Fruit fly (Drosophila melanogaster) whole organism: ENCODE measurements around the gene CG5162.

Experiments used
- CG8478 ChIP-seq: fragments of >200 bp; optimal IDR thresholded peaks from 2 replicates; lab custom pipeline; 2018; ENCODE audit warnings: inconsistent platforms
- Dll ChIP-seq: fragments of >200 bp; optimal IDR thresholded peaks from 2 replicates; lab custom pipeline; 2017
- EcR ChIP-seq, 2 experiments: fragments of >200 bp; optimal IDR thresholded peaks; 2 replicates each; lab custom pipeline; 2017; ENCODE audit warnings: missing biosample characterization in 2 of 2, missing genetic modification characterization in 2 of 2, missing genetic modification reagents in 2 of 2
- pan ChIP-seq: fragments of >200 bp; optimal IDR thresholded peaks from 2 replicates; lab custom pipeline; 2017
- psq ChIP-seq: fragments of >200 bp; optimal IDR thresholded peaks from 2 replicates; lab custom pipeline; 2017
- usp ChIP-seq: fragments of >200 bp; optimal IDR thresholded peaks from 2 replicates; lab custom pipeline; 2017; ENCODE audit warnings: missing biosample characterization, missing genetic modification characterization, mixed read lengths

CG5162 gene

DNA sequence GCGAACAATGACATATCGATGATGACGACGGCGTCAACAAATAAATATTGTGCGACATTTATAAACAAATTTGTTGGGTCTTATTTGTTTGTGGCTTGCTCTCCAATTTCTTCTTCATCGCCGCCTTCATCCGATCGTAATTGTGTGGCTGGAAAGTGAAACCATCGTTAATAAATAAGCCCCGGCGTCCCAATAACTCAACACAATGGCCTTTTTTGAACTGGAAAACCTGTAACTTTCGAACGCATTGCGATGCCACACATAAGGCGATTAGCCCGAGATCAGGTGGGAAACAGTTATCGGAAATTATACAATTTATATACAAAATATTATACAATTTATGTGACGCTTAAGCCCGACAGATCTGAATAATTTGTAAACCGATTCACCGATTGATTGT is 21.4 kb downstream of the CG5162 start:
- no peak for TF ChIP-seq pan (lab: Kevin White, UChicago)

DNA sequence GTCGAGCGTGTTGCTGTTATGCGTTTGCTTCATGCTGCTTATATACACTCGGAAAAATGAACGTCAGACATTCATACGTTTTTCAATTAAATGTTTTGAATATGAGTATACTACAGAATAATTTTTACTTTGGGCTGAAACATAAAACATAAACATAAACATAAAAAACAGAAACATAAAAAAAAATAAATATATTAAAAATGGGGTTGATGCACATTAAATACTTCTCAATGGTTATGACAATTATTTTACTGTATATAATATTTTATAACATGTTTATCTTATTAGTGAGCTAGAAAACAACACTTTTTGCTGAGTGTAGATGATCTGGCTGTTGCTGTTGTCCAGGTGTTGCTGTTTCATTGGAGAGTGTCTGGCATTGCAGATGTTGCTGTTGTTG is 22.3 kb downstream of the CG5162 start:
- TF ChIP-seq Dll (lab: Kevin White, UChicago), result no peak

DNA sequence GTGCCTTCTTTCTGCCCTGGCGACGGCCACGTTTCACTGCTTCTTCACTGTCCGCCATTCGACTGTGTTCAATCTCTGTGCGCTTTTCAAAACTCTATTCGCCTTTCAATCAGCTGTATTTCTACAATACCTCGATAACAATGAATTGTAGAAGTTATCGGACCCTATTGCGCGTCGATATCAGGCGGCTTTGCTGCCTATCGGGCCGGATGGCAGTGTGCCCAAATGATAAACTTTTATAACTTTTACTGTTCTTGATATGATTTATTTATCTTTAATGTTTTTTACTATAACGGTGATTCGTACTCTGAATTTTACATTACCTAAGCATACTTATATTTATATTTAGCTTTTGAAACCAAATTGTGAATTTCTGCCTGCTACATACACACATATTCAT is 29.8 kb downstream of the CG5162 start, which contains the start of gene CG8915:
TSS of gene CG8915 (minus strand) at position 148 of the 400 bp plus-strand sequence.
- TF ChIP-seq psq (lab: Kevin White, UChicago), result no peak
- no peak for TF ChIP-seq CG8478
- TF ChIP-seq usp (GFP tag; lab: Kevin White, UChicago), result no peak
- TF ChIP-seq Dll (lab: Kevin White, UChicago), result no peak

DNA sequence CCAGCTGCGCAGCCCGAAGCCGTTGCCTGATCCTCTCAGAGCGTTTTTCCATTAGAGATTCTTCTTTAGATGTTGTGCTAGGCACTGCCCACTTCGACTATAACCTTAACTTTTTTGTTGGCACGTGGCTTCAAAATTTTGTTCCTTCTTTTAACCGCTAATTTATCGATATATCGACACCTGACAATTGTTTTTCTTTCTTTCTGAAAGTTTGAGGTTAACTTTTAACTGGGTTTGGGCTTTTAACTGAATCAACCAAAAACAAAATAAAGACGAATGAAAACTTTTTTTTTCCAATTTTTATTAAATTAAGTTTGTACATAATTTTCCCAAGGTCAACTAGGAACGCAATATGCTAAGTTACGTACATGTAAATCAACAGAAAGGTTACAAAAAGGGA is 31.8 kb downstream of the CG5162 start, which contains the start of gene CG42854:
TSS of gene CG42854 (minus strand) at position 101 of the 400 bp plus-strand sequence.
- TF ChIP-seq Dll (lab: Kevin White, UChicago), result no peak

DNA sequence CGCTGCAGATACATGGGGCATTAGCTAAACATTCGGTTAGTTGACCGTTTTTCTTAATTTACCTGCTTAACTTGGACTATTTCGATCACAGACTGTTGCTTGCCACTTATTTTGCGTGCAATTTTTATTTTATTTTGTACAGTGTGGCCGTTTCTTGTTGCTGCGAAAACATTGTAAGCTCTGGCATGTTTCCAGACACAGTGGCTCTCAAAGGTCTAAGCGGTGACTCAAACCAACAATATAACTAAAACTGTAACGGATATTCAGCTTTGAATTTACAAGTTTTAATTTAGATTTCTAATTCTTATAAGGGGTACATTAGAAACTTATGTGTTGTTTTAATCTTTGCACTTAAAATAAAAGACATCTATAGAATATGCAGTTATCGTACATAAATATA is 34.2 kb downstream of the CG5162 start, which contains the start of gene CG8675:
TSS of gene CG8675 (minus strand) at position 177 of the 400 bp plus-strand sequence.
- TF ChIP-seq pan (lab: Kevin White, UChicago), result no peak
- no peak for TF ChIP-seq Dll (lab: Kevin White, UChicago)
- no peak for TF ChIP-seq CG8478
- no peak for TF ChIP-seq usp (GFP tag; lab: Kevin White, UChicago)
- TF ChIP-seq psq (lab: Kevin White, UChicago), result no peak
- TF ChIP-seq EcR (GFP tag; optimal IDR thresholded peaks at IDR 0.05; lab: Kevin White, UChicago), result no peak

DNA sequence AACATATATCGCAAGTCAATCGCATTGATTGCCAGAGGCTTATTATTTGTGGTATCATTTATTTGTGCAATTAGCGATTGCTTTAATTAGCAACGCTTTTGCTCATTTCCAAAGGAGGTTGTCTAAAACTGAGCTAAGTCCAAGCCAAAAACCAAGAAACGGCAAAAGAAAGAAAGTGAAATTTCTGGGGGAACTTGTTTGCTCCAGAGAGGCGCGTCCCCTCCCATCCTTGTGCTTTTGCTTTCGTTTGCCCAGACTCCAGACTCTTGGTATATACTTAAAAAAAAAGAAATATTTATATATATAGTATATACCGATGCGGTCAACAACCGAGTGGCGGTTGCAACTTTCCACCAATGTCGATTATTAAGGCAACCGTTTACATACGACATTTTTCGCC is 39.0 kb downstream of the CG5162 start:
- TF ChIP-seq usp (GFP tag; lab: Kevin White, UChicago), result no peak
- no peak for TF ChIP-seq psq (lab: Kevin White, UChicago)
- no peak for TF ChIP-seq EcR (GFP tag; optimal IDR thresholded peaks at IDR 0.05; lab: Kevin White, UChicago)
- TF ChIP-seq pan (lab: Kevin White, UChicago), result no peak
- no peak for TF ChIP-seq CG8478
- no peak for TF ChIP-seq Dll (lab: Kevin White, UChicago)

DNA sequence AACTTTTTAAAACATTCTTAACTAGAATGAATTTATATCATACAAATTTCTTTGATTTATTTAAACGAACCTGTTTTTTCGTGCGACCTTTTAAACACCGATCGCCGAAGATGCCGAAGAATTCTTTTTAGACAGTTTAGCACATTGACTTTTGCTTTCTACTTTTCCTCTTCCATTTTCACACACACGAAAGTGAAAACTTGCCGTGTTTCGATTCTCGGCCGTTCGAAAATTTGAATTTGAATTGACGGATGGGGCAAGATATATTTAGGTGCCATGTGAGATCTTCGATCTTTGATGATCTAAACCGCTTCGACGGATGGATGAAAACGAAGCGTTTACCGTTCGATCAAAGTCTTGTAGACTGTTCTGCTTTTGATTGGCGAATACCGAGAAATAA is 40.6 kb downstream of the CG5162 start:
- TF ChIP-seq psq (lab: Kevin White, UChicago) (no peak), Dll (lab: Kevin White, UChicago) (no peak), CG8478 (no peak), EcR (GFP tag; optimal IDR thresholded peaks at IDR 0.05; lab: Kevin White, UChicago) (no peak), usp (GFP tag; lab: Kevin White, UChicago) (no peak), pan (lab: Kevin White, UChicago) (no peak)

DNA sequence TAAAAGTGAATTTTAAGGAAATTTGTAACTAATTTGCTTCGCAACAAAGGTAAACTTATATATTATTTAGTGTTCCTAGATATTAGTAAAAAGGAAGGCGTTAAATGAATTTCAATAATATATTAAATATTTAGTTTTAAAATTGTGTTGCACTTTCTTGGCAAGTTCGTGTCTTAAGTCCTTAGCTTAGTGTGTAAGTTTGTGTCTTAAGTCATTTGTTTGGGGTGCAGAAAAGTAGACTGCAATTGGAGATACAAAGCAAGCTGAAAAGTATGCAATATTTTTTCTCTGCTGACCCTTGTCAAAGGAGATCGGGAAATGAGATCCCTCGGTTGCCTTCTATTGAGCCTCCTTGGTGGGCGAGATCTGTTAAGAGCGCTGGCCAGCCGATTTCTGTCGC is 46.9 kb downstream of the CG5162 start:
- TF ChIP-seq Dll (lab: Kevin White, UChicago) (no peak), usp (GFP tag; lab: Kevin White, UChicago) (no peak), pan (lab: Kevin White, UChicago) (no peak), psq (lab: Kevin White, UChicago) (no peak), EcR (GFP tag; optimal IDR thresholded peaks at IDR 0.05; lab: Kevin White, UChicago) (no peak), CG8478 (no peak)

DNA sequence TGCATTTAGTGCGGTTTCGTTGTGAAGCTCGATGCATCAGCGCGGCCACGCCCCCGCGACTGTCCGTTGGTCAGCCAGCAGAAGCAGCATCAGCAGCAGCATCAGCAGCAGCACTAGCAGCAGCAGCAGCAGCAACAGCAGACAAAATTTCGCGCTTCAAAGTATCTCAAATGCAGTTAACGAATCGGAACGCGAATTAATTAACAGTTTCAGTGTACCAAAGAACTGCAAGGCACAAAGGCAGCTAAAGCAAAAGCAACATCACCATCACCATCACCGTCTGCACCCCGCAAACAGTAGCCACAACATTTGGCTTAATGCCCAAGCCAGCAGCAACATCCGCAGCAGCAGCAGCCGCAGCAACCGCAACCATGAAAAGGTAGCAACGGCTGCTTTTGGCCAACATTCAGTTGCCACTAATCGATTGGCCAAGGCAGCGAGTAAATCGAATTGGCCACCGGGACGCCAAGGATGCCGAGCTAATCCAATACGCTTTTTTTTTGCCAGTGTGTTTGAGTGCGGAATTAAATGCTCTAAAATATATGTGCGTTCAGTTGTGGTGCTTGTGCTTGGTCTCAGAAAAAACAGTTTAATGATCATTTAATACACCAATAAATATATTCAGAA is 50.4 kb downstream of the CG5162 start:
- TF ChIP-seq EcR (GFP tag; optimal IDR thresholded peaks at IDR 0.05; lab: Kevin White, UChicago), result no peak
- no peak for TF ChIP-seq pan (lab: Kevin White, UChicago)
- no peak for TF ChIP-seq psq (lab: Kevin White, UChicago)
- no peak for TF ChIP-seq usp (GFP tag; lab: Kevin White, UChicago)
- TF ChIP-seq CG8478, result no peak
- no peak for TF ChIP-seq Dll (lab: Kevin White, UChicago)
